Worm (Caenorhabditis elegans): ENCODE data around the gene spp-22.

DNA sequence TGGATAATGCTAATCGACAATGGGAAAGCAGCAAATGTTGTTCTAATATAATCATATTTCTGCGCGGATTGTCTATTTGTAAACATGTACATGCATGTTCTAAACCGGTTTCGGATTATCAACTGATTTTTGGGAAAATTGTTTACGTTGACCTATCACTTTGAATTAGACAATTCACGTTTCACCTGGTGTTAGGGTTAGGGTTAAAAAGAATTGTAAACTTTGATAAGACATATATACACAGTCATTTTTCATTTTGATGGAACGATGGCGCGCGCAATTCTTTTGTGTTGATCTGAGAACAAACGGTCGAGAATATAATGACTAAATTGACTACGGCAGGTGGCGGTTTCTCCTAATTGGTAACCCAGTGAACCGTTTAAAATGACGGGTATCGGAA, 30.6 kb downstream of the spp-22 start:
- TF ChIP-seq tab-1 (GFP tag; IDR thresholded peaks at IDR 0.05) (no peak), cog-1 (tag; optimal IDR thresholded peaks at IDR 0.05) (no peak), flt-1 (GFP tag; IDR thresholded peaks at IDR 0.05) (no peak), T22C8.4 (GFP tag; IDR thresholded peaks at IDR 0.05) (no peak), ztf-23 (GFP tag; IDR thresholded peaks at IDR 0.05) (no peak), klf-2 (GFP tag; conservative IDR thresholded peaks at IDR 0.05) (no peak)

Measured in whole organism, midembryonic.